Worm (Caenorhabditis elegans): ENCODE measurements around the gene H24K24.2.

Gene H24K24.2

DNA sequence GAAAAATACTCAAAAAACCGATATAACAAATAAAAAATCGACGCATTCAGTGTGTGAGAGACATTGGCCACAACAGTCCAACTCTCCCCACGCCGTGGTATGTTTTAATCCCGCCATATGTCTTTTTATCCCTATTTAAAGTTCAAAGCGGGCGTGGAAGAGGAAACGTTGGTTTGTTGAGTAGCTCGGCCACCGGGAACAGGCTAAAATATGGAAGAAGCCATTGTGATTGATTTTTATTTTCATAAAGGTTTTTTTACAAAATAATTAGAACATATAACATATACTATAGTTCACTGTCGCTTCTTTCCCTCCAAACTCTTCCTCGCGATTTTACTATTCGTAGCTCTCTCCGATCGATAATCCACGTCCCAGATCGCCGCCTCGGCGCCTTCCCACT is 18.5 kb upstream of the H24K24.2 start, which contains the start of gene nas-32 (continued):
- no peak for TF ChIP-seq ceh-90 (tag; optimal IDR thresholded peaks at IDR 0.05)
- no peak for TF ChIP-seq pag-3 (tag; optimal IDR thresholded peaks at IDR 0.05; ENCODE audit: borderline replicate concordance, insufficient read depth)
- no peak for TF ChIP-seq ces-1 (GFP tag; optimal IDR thresholded peaks at IDR 0.05)

- TF ChIP-seq egl-27 (tag; optimal IDR thresholded peaks at IDR 0.05) = no peak
- no peak for TF ChIP-seq snpc-4 (tag; optimal IDR thresholded peaks at IDR 0.05)
- no peak for TF ChIP-seq mef-2 (tag; optimal IDR thresholded peaks at IDR 0.05)
- no peak for TF ChIP-seq swsn-7 (tag; optimal IDR thresholded peaks at IDR 0.05)
- no peak for TF ChIP-seq ets-5 (GFP tag; IDR thresholded peaks at IDR 0.05)
- no peak for TF ChIP-seq C04F5.9 (tag; optimal IDR thresholded peaks at IDR 0.05)
- no peak for TF ChIP-seq unc-62 (GFP tag; optimal IDR thresholded peaks at IDR 0.05)
- no peak for TF ChIP-seq ceh-63 (GFP tag; optimal IDR thresholded peaks at IDR 0.05)
- TF ChIP-seq unc-98 (GFP tag; IDR thresholded peaks at IDR 0.05) = no peak
- TF ChIP-seq nhr-71 (tag; optimal IDR thresholded peaks at IDR 0.05) = no peak
- TF ChIP-seq pqm-1 (tag; optimal IDR thresholded peaks at IDR 0.05) = no peak
- no peak for TF ChIP-seq hlh-4 (tag; optimal IDR thresholded peaks at IDR 0.05)
- no peak for TF ChIP-seq lin-14 (GFP tag; optimal IDR thresholded peaks at IDR 0.05)
- TF ChIP-seq aly-2 (tag; optimal IDR thresholded peaks at IDR 0.05) = no peak
- TF ChIP-seq fkh-4 (tag; optimal IDR thresholded peaks at IDR 0.05; ENCODE audit: borderline replicate concordance) = no peak
- TF ChIP-seq alr-1 (tag; optimal IDR thresholded peaks at IDR 0.05; ENCODE audit: borderline replicate concordance) = no peak
- TF ChIP-seq mab-9 (GFP tag; IDR thresholded peaks at IDR 0.05) = no peak
- no peak for TF ChIP-seq efl-3 (GFP tag; optimal IDR thresholded peaks at IDR 0.05)
- peak; percentile 1 for TF ChIP-seq ztf-4 (tag; optimal IDR thresholded peaks at IDR 0.05)
- TF ChIP-seq ceh-90 (tag; optimal IDR thresholded peaks at IDR 0.05) = no peak
- TF ChIP-seq nhr-20 (tag; optimal IDR thresholded peaks at IDR 0.05) = peak; percentile 88
- no peak for TF ChIP-seq fos-1 (tag; optimal IDR thresholded peaks at IDR 0.05)
- TF ChIP-seq nhr-28 (tag; optimal IDR thresholded peaks at IDR 0.05) = no peak
- no peak for TF ChIP-seq hpl-2 (GFP tag; optimal IDR thresholded peaks at IDR 0.05)
- TF ChIP-seq unc-30 (tag; optimal IDR thresholded peaks at IDR 0.05) = no peak
- TF ChIP-seq lin-35 (GFP tag; optimal IDR thresholded peaks at IDR 0.05) = peak; percentile 48 to 78
- no peak for TF ChIP-seq nhr-76 (tag; optimal IDR thresholded peaks at IDR 0.05)
- no peak for TF ChIP-seq unc-86 (tag; optimal IDR thresholded peaks at IDR 0.05)
- TF ChIP-seq nhr-84 (tag; optimal IDR thresholded peaks at IDR 0.05) = no peak
- TF ChIP-seq fkh-10 (GFP tag; optimal IDR thresholded peaks at IDR 0.05) = no peak
- no peak for TF ChIP-seq zip-4 (GFP tag; optimal IDR thresholded peaks at IDR 0.05)
- peak; percentile 15 for TF ChIP-seq F16B12.6 (tag; optimal IDR thresholded peaks at IDR 0.05)
- TF ChIP-seq vab-15 (tag; optimal IDR thresholded peaks at IDR 0.05) = no peak
- TF ChIP-seq nhr-12 (tag; optimal IDR thresholded peaks at IDR 0.05) = no peak
- TF ChIP-seq xbp-1 (tag; optimal IDR thresholded peaks at IDR 0.05) = no peak
- no peak for TF ChIP-seq lin-15B (tag; optimal IDR thresholded peaks at IDR 0.05)
- TF ChIP-seq elt-3 (tag; optimal IDR thresholded peaks at IDR 0.05) = peak in 3 of 6 experiments; percentile 18 to 60 (median 42)
- TF ChIP-seq pax-3 (tag; optimal IDR thresholded peaks at IDR 0.05) = no peak
- TF ChIP-seq nhr-237 (tag; optimal IDR thresholded peaks at IDR 0.05) = no peak
- no peak for TF ChIP-seq unc-130 (tag; optimal IDR thresholded peaks at IDR 0.05)
- peak; percentile 48 for TF ChIP-seq tbx-2 (tag; optimal IDR thresholded peaks at IDR 0.05)
- TF ChIP-seq Y116A8C.19 (tag; optimal IDR thresholded peaks at IDR 0.05; ENCODE audit: borderline replicate concordance) = no peak
- no peak for TF ChIP-seq ceh-88 (GFP tag; IDR thresholded peaks at IDR 0.05)
- no peak for TF ChIP-seq dsc-1 (tag; optimal IDR thresholded peaks at IDR 0.05)
- TF ChIP-seq sox-4 (tag; optimal IDR thresholded peaks at IDR 0.05) = no peak
- TF ChIP-seq jun-1 (tag; optimal IDR thresholded peaks at IDR 0.05) = no peak
- no peak for TF ChIP-seq lin-39 (tag; optimal IDR thresholded peaks at IDR 0.05)
- peak in 1 of 2 experiments; percentile 73 for TF ChIP-seq mdl-1 (tag; optimal IDR thresholded peaks at IDR 0.05)
- no peak for TF ChIP-seq hlh-17 (GFP tag; optimal IDR thresholded peaks at IDR 0.05; ENCODE audit: borderline replicate concordance)
- TF ChIP-seq fkh-8 (tag; optimal IDR thresholded peaks at IDR 0.05) = no peak
Measured at ce11 chrV:903460-903859, 14.1 kb upstream of the H24K24.2 start, which contains the start of gene fmo-5. TSS of gene fmo-5 (minus strand) at chrV:903665.

Measured in whole organism, L1 larva.